Worm (Caenorhabditis elegans): Measurements from ENCODE around the gene ttr-16.

DNA sequence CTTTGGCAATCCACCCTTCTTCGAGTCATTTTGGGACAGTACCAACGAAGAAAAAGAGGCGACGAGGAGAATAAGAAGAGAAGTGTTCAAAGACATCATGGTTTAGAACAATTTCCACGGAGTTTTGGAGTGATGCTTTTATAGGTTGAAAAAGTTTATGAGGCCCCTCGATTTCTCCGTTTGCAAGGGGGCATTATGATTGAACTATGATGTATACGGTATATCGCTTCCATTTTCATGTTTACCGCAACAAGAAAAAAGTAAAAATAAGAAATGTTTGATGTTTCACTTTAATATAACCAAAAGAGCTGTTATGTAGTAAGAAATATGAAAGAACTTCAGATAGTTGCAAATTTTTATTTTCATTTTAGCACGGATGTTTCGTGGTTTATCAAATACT lies 37.4 kb upstream of the ttr-16 start, which contains the start of gene srlf-18:
- TF ChIP-seq elt-2 (tag; optimal IDR thresholded peaks at IDR 0.05) (no peak), ceh-30 (tag; optimal IDR thresholded peaks at IDR 0.05) (no peak), unc-55 (GFP tag; optimal IDR thresholded peaks at IDR 0.05) (no peak), pros-1 (tag; optimal IDR thresholded peaks at IDR 0.05) (no peak), ceh-19 (GFP tag; optimal IDR thresholded peaks at IDR 0.05) (no peak), ttx-3 (tag; optimal IDR thresholded peaks at IDR 0.05) (no peak), pha-4 (tag; optimal IDR thresholded peaks at IDR 0.05) (no peak), ama-1 (optimal IDR thresholded peaks at IDR 0.05) (no peak), C08G9.2 (tag; optimal IDR thresholded peaks at IDR 0.05) (no peak)

Data from whole organism, late embryonic.